Worm (Caenorhabditis elegans): Measurements from ENCODE around the gene htrl-1.

Gene htrl-1

ce11 chrV:11488288-11488687 is 7.9 kb downstream of the htrl-1 start:
- TF ChIP-seq hpl-2 (GFP tag; optimal IDR thresholded peaks at IDR 0.05): no peak
- no peak for TF ChIP-seq pqm-1 (tag; optimal IDR thresholded peaks at IDR 0.05)
- no peak for TF ChIP-seq lin-35 (GFP tag; optimal IDR thresholded peaks at IDR 0.05)
- no peak for TF ChIP-seq fkh-10 (GFP tag; optimal IDR thresholded peaks at IDR 0.05)
- no peak for TF ChIP-seq tlp-1 (tag; optimal IDR thresholded peaks at IDR 0.05)
- no peak for TF ChIP-seq nhr-12 (tag; optimal IDR thresholded peaks at IDR 0.05)
- TF ChIP-seq elt-3 (tag; optimal IDR thresholded peaks at IDR 0.05): no peak
- no peak for TF ChIP-seq mdl-1 (tag; optimal IDR thresholded peaks at IDR 0.05)
- no peak for TF ChIP-seq ztf-4 (tag; optimal IDR thresholded peaks at IDR 0.05)
- no peak for TF ChIP-seq efl-3 (GFP tag; optimal IDR thresholded peaks at IDR 0.05)
- TF ChIP-seq sptf-1 (tag; optimal IDR thresholded peaks at IDR 0.05): no peak
- TF ChIP-seq ceh-88 (GFP tag; IDR thresholded peaks at IDR 0.05): no peak
- TF ChIP-seq nhr-71 (tag; optimal IDR thresholded peaks at IDR 0.05): no peak
- TF ChIP-seq zip-4 (GFP tag; optimal IDR thresholded peaks at IDR 0.05): no peak
- no peak for TF ChIP-seq Y116A8C.19 (tag; optimal IDR thresholded peaks at IDR 0.05; ENCODE audit: borderline replicate concordance)
- no peak for TF ChIP-seq ama-1 (optimal IDR thresholded peaks at IDR 0.05)
- TF ChIP-seq vab-15 (tag; optimal IDR thresholded peaks at IDR 0.05): no peak
- no peak for TF ChIP-seq fkh-4 (tag; optimal IDR thresholded peaks at IDR 0.05; ENCODE audit: borderline replicate concordance)
- TF ChIP-seq egl-27 (tag; optimal IDR thresholded peaks at IDR 0.05): no peak
- TF ChIP-seq elt-2 (tag; optimal IDR thresholded peaks at IDR 0.05): no peak

- TF ChIP-seq hlh-17 (GFP tag; optimal IDR thresholded peaks at IDR 0.05; ENCODE audit: borderline replicate concordance) (no peak), nhr-11 (tag; optimal IDR thresholded peaks at IDR 0.05) (no peak), ceh-63 (GFP tag; optimal IDR thresholded peaks at IDR 0.05) (no peak), ceh-90 (tag; optimal IDR thresholded peaks at IDR 0.05) (no peak), unc-98 (GFP tag; IDR thresholded peaks at IDR 0.05) (no peak), C04F5.9 (tag; optimal IDR thresholded peaks at IDR 0.05) (no peak), isw-1 (GFP tag; IDR thresholded peaks at IDR 0.05) (no peak), egl-13 (tag; optimal IDR thresholded peaks at IDR 0.05) (no peak), unc-62 (GFP tag; optimal IDR thresholded peaks at IDR 0.05) (no peak), zip-4 (GFP tag; optimal IDR thresholded peaks at IDR 0.05) (no peak), C34B4.2 (tag; optimal IDR thresholded peaks at IDR 0.05) (no peak), ceh-8 (GFP tag; optimal IDR thresholded peaks at IDR 0.05) (no peak), elt-3 (tag; optimal IDR thresholded peaks at IDR 0.05) (no peak), tlp-1 (tag; optimal IDR thresholded peaks at IDR 0.05) (no peak), pqm-1 (tag; optimal IDR thresholded peaks at IDR 0.05) (no peak), F16B12.6 (tag; optimal IDR thresholded peaks at IDR 0.05) (no peak), dpl-1 (GFP tag; optimal IDR thresholded peaks at IDR 0.05) (no peak), jun-1 (tag; optimal IDR thresholded peaks at IDR 0.05) (no peak), nhr-19 (GFP tag; conservative IDR thresholded peaks at IDR 0.05) (no peak)
Measured at ce11 chrV:11486680-11487079, 9.5 kb downstream of the htrl-1 start, which contains the start of gene T11F9.10. T11F9.10 (plus strand) TSS chrV:11486980.

- no peak for TF ChIP-seq hlh-4 (tag; optimal IDR thresholded peaks at IDR 0.05)
- TF ChIP-seq lin-15B (tag; optimal IDR thresholded peaks at IDR 0.05): no peak
- no peak for TF ChIP-seq fos-1 (tag; optimal IDR thresholded peaks at IDR 0.05)
- TF ChIP-seq ceh-8 (GFP tag; optimal IDR thresholded peaks at IDR 0.05): no peak
- TF ChIP-seq unc-86 (tag; optimal IDR thresholded peaks at IDR 0.05): no peak
- no peak for TF ChIP-seq tlp-1 (tag; optimal IDR thresholded peaks at IDR 0.05)
- no peak for TF ChIP-seq lin-39 (tag; optimal IDR thresholded peaks at IDR 0.05)
- TF ChIP-seq Y116A8C.19 (tag; optimal IDR thresholded peaks at IDR 0.05; ENCODE audit: borderline replicate concordance): no peak
- no peak for TF ChIP-seq lir-3 (tag; optimal IDR thresholded peaks at IDR 0.05; ENCODE audit: poor library complexity)
- TF ChIP-seq snu-23 (GFP tag; optimal IDR thresholded peaks at IDR 0.05): no peak
- no peak for TF ChIP-seq jun-1 (tag; optimal IDR thresholded peaks at IDR 0.05)
- no peak for TF ChIP-seq elt-2 (tag; optimal IDR thresholded peaks at IDR 0.05)
- no peak for TF ChIP-seq nhr-11 (tag; optimal IDR thresholded peaks at IDR 0.05)
- TF ChIP-seq unc-62 (GFP tag; optimal IDR thresholded peaks at IDR 0.05): no peak
- no peak for TF ChIP-seq fkh-4 (tag; optimal IDR thresholded peaks at IDR 0.05; ENCODE audit: borderline replicate concordance)
- no peak for TF ChIP-seq unc-30 (tag; optimal IDR thresholded peaks at IDR 0.05)
- TF ChIP-seq lin-14 (GFP tag; optimal IDR thresholded peaks at IDR 0.05): no peak
- no peak for TF ChIP-seq fkh-8 (tag; optimal IDR thresholded peaks at IDR 0.05)
- no peak for TF ChIP-seq mep-1 (tag; optimal IDR thresholded peaks at IDR 0.05)
- TF ChIP-seq hpl-2 (GFP tag; optimal IDR thresholded peaks at IDR 0.05): no peak
Measured at ce11 chrV:11485558-11485957, 10.6 kb downstream of the htrl-1 start, which contains the start of gene srh-1. srh-1 (plus strand) TSS chrV:11485858.

Data from whole organism, L1 larva.